Fruit fly (Drosophila melanogaster) whole organism, embryonic: ENCODE results near the gene Mf.

Experiments used
- Bgb ChIP-seq: fragments of 200-800 bp; sonication (Bioruptor generic); IDR thresholded peaks from 2 replicates; pipeline ENCODE4 v1.3.6; 2022; ENCODE audit warnings: missing biosample characterization, missing genetic modification characterization; ENCODE audit not compliant: partially characterized antibody
- C15 ChIP-seq: fragments of 200-800 bp; sonication (Bioruptor generic); IDR thresholded peaks from 3 replicates; pipeline ENCODE4 v1.3.6; 2022; ENCODE audit warnings: missing biosample characterization, missing genetic modification characterization
- CG12391 ChIP-seq: fragments of 200-800 bp; sonication (Bioruptor generic); optimal IDR thresholded peaks from 3 replicates; lab custom pipeline; 2018; ENCODE audit warnings: missing biosample characterization, mild to moderate bottlenecking, missing genetic modification characterization, moderate library complexity
- CG12942 ChIP-seq: fragments of 200-800 bp; sonication (Bioruptor generic); optimal IDR thresholded peaks from 3 replicates; lab custom pipeline; 2016; ENCODE audit warnings: missing biosample characterization, missing genetic modification characterization
- CG14667 ChIP-seq: fragments of 200-800 bp; sonication (Bioruptor generic); IDR thresholded peaks from 2 replicates; pipeline ENCODE4 v1.3.6; 2022; ENCODE audit warnings: missing biosample characterization, missing genetic modification characterization
- CG15269 ChIP-seq: fragments of 200-800 bp; sonication (Bioruptor generic); optimal IDR thresholded peaks from 2 replicates; lab custom pipeline; 2018; ENCODE audit warnings: missing biosample characterization, mild to moderate bottlenecking, missing genetic modification characterization, moderate library complexity
- CG16863 ChIP-seq: fragments of 200-800 bp; sonication (Bioruptor generic); optimal IDR thresholded peaks from 3 replicates; lab custom pipeline; 2016; ENCODE audit warnings: missing biosample characterization, missing genetic modification characterization
- CG2129 ChIP-seq: fragments of 200-800 bp; sonication (Bioruptor generic); IDR thresholded peaks from 2 replicates; pipeline ENCODE4 v1.3.6; 2022; ENCODE audit warnings: missing biosample characterization, missing genetic modification characterization; ENCODE audit not compliant: partially characterized antibody
- CG31441 ChIP-seq: fragments of 200-800 bp; sonication (Bioruptor generic); IDR thresholded peaks from 2 replicates; pipeline ENCODE4 v1.3.6; 2022; ENCODE audit warnings: missing biosample characterization, missing genetic modification characterization
- CG32767 ChIP-seq: fragments of 200-800 bp; sonication (Bioruptor generic); IDR thresholded peaks from 2 replicates; pipeline ENCODE4 v1.3.6; 2022; ENCODE audit warnings: missing biosample characterization, missing genetic modification characterization
- CG32772 ChIP-seq: fragments of 200-800 bp; sonication (Bioruptor generic); IDR thresholded peaks from 2 replicates; pipeline ENCODE4 v1.3.6; 2022; ENCODE audit warnings: missing biosample characterization, missing genetic modification characterization
- CG6654 ChIP-seq: fragments of 200-800 bp; sonication (Bioruptor generic); optimal IDR thresholded peaks from 2 replicates; lab custom pipeline; 2017; ENCODE audit warnings: missing biosample characterization, mild to moderate bottlenecking, missing genetic modification characterization
- CG7928 ChIP-seq: fragments of 200-800 bp; sonication (Bioruptor generic); optimal IDR thresholded peaks from 2 replicates; lab custom pipeline; 2017; ENCODE audit warnings: missing biosample characterization, mild to moderate bottlenecking, missing genetic modification characterization
- CG8388 ChIP-seq: fragments of 200-800 bp; sonication (Bioruptor generic); optimal IDR thresholded peaks from 2 replicates; lab custom pipeline; 2019; ENCODE audit warnings: missing biosample characterization, mild to moderate bottlenecking, missing genetic modification characterization, moderate library complexity
- CG8478 ChIP-seq: fragments of >200 bp; optimal IDR thresholded peaks from 2 replicates; lab custom pipeline; 2018
- CG8765 ChIP-seq: fragments of 200-800 bp; sonication (Bioruptor generic); IDR thresholded peaks from 2 replicates; pipeline ENCODE4 v1.3.6; 2022; ENCODE audit warnings: missing biosample characterization, missing genetic modification characterization
- CG8944 ChIP-seq: fragments of 200-800 bp; sonication (Bioruptor generic); optimal IDR thresholded peaks from 3 replicates; lab custom pipeline; 2016; ENCODE audit warnings: missing biosample characterization, missing genetic modification characterization
- CHES-1-like ChIP-seq: fragments of 200-800 bp; sonication (Bioruptor generic); optimal IDR thresholded peaks from 2 replicates; lab custom pipeline; 2016; ENCODE audit warnings: missing biosample characterization, missing genetic modification characterization
- CrebB ChIP-seq: fragments of 200-800 bp; sonication (Bioruptor generic); optimal IDR thresholded peaks from 3 replicates; lab custom pipeline; 2018; ENCODE audit warnings: missing biosample characterization, mild to moderate bottlenecking, missing genetic modification characterization
- D19A ChIP-seq: fragments of 200-800 bp; optimal IDR thresholded peaks from 3 replicates; lab custom pipeline; 2019; ENCODE audit warnings: missing biosample characterization, mild to moderate bottlenecking, missing genetic modification characterization, moderate library complexity
- Deaf1 ChIP-seq: fragments of 200-800 bp; optimal IDR thresholded peaks from 3 replicates; lab custom pipeline; 2019; ENCODE audit warnings: missing biosample characterization, mild to moderate bottlenecking, missing genetic modification characterization, moderate library complexity
- E2f2 ChIP-seq: fragments of 200-800 bp; sonication (Bioruptor generic); IDR thresholded peaks from 2 replicates; pipeline ENCODE4 v1.3.6; 2022; ENCODE audit warnings: missing biosample characterization, missing genetic modification characterization
- Fer3 ChIP-seq: fragments of 200-800 bp; sonication (Bioruptor generic); optimal IDR thresholded peaks from 2 replicates; lab custom pipeline; 2018; ENCODE audit warnings: missing biosample characterization, mild to moderate bottlenecking, missing genetic modification characterization, moderate library complexity
- GATAe ChIP-seq: fragments of 200-800 bp; sonication (Bioruptor generic); conservative IDR thresholded peaks from 2 replicates; pipeline ENCODE4 v1.3.6; 2022; ENCODE audit warnings: missing biosample characterization, missing genetic modification characterization
- HLH54F ChIP-seq: fragments of 200-800 bp; sonication (Bioruptor generic); optimal IDR thresholded peaks from 3 replicates; lab custom pipeline; 2016; ENCODE audit warnings: missing biosample characterization, missing genetic modification characterization
- Hey ChIP-seq: fragments of 200-800 bp; sonication (Bioruptor generic); optimal IDR thresholded peaks from 3 replicates; lab custom pipeline; 2018; ENCODE audit warnings: missing biosample characterization, mild to moderate bottlenecking, missing genetic modification characterization
- Med ChIP-seq: fragments of 200-800 bp; sonication (Bioruptor generic); peaks from one replicate; lab custom pipeline; 2016; ENCODE audit warnings: missing biosample characterization, missing genetic modification characterization, mild to moderate bottlenecking, inconsistent platforms, moderate library complexity
- Oli ChIP-seq: fragments of 200-800 bp; sonication (Bioruptor generic); optimal IDR thresholded peaks from 2 replicates; lab custom pipeline; 2018; ENCODE audit warnings: missing biosample characterization, mild to moderate bottlenecking, missing genetic modification characterization, moderate library complexity
- PHDP ChIP-seq: fragments of 200-800 bp; sonication (Bioruptor generic); optimal IDR thresholded peaks from 3 replicates; lab custom pipeline; 2018; ENCODE audit warnings: missing biosample characterization, mild to moderate bottlenecking, missing genetic modification characterization, moderate library complexity
- Usf ChIP-seq: fragments of 200-800 bp; sonication (Bioruptor generic); optimal IDR thresholded peaks from 2 replicates; lab custom pipeline; 2017; ENCODE audit warnings: missing genotype, missing biosample characterization, missing genetic modification characterization
- Vsx1 ChIP-seq: fragments of 200-800 bp; sonication (Bioruptor generic); optimal IDR thresholded peaks from 2 replicates; lab custom pipeline; 2017; ENCODE audit warnings: missing biosample characterization, mild to moderate bottlenecking, missing genetic modification characterization, missing genetic modification reagents
- az2 ChIP-seq: fragments of 200-800 bp; sonication (Bioruptor generic); optimal IDR thresholded peaks from 3 replicates; lab custom pipeline; 2016; ENCODE audit warnings: missing biosample characterization, missing genetic modification characterization
- corto ChIP-seq: fragments of 200-800 bp; sonication (Bioruptor generic); optimal IDR thresholded peaks from 2 replicates; lab custom pipeline; 2016; ENCODE audit warnings: missing biosample characterization, mild to moderate bottlenecking, missing genetic modification characterization, moderate library complexity
- cwo ChIP-seq: fragments of 200-800 bp; sonication (Bioruptor generic); optimal IDR thresholded peaks from 3 replicates; lab custom pipeline; 2017; ENCODE audit warnings: missing biosample characterization, missing genetic modification characterization, mild to moderate bottlenecking, moderate library complexity, missing genetic modification reagents
- dan ChIP-seq: fragments of 200-800 bp; sonication (Bioruptor generic); IDR thresholded peaks from 2 replicates; pipeline ENCODE4 v1.3.6; 2022; ENCODE audit warnings: missing biosample characterization, missing genetic modification characterization
- disco-r ChIP-seq: fragments of 200-800 bp; sonication (Bioruptor generic); optimal IDR thresholded peaks from 2 replicates; lab custom pipeline; 2016; ENCODE audit warnings: missing biosample characterization, missing genetic modification characterization
- dmrt99B ChIP-seq: fragments of 200-800 bp; sonication (Bioruptor generic); optimal IDR thresholded peaks from 2 replicates; lab custom pipeline; 2018; ENCODE audit warnings: missing biosample characterization, mild to moderate bottlenecking, missing genetic modification characterization, moderate library complexity
- dysf ChIP-seq: fragments of 200-800 bp; sonication (Bioruptor generic); IDR thresholded peaks from 3 replicates; pipeline ENCODE4 v1.3.6; 2022; ENCODE audit warnings: missing biosample characterization, missing genetic modification characterization
- fd3F ChIP-seq: fragments of 200-800 bp; sonication (Bioruptor generic); optimal IDR thresholded peaks from 2 replicates; lab custom pipeline; 2018; ENCODE audit warnings: missing biosample characterization, mild to moderate bottlenecking, missing genetic modification characterization, moderate library complexity
- fd64A ChIP-seq: fragments of 200-800 bp; sonication (Bioruptor generic); optimal IDR thresholded peaks from 3 replicates; lab custom pipeline; 2018; ENCODE audit warnings: missing biosample characterization, mild to moderate bottlenecking, missing genetic modification characterization
- gcm ChIP-seq: fragments of 200-800 bp; sonication (Bioruptor generic); optimal IDR thresholded peaks from 2 replicates; lab custom pipeline; 2019; ENCODE audit warnings: missing biosample characterization, mild to moderate bottlenecking, missing genetic modification characterization, moderate library complexity
- gfzf ChIP-seq: fragments of 200-800 bp; sonication (Bioruptor generic); optimal IDR thresholded peaks from 2 replicates; lab custom pipeline; 2016; ENCODE audit warnings: missing biosample characterization, mild to moderate bottlenecking, missing genetic modification characterization, moderate library complexity
- gro ChIP-seq: fragments of 200-800 bp; sonication (Bioruptor generic); optimal IDR thresholded peaks from 2 replicates; lab custom pipeline; 2016; ENCODE audit warnings: missing biosample characterization, missing genetic modification characterization
- hth ChIP-seq: fragments of >200 bp; optimal IDR thresholded peaks from 2 replicates; lab custom pipeline; 2017; ENCODE audit warnings: inconsistent platforms
- nerfin-2 ChIP-seq: fragments of 200-800 bp; sonication (Bioruptor generic); IDR thresholded peaks from 2 replicates; pipeline ENCODE4 v1.3.6; 2022; ENCODE audit warnings: missing biosample characterization, missing genetic modification characterization; ENCODE audit not compliant: partially characterized antibody
- pb ChIP-seq: fragments of 200-800 bp; sonication (Bioruptor generic); optimal IDR thresholded peaks from 3 replicates; lab custom pipeline; 2016; ENCODE audit warnings: missing biosample characterization, missing genetic modification characterization
- salm ChIP-seq: fragments of 200-800 bp; sonication (Bioruptor generic); optimal IDR thresholded peaks from 2 replicates; lab custom pipeline; 2018; ENCODE audit warnings: missing biosample characterization, mild to moderate bottlenecking, missing genetic modification characterization
- shn ChIP-seq: fragments of 200-800 bp; sonication (Bioruptor generic); optimal IDR thresholded peaks from 3 replicates; lab custom pipeline; 2016; ENCODE audit warnings: missing biosample characterization, missing genetic modification characterization
- wek ChIP-seq: fragments of 200-800 bp; sonication (Bioruptor generic); optimal IDR thresholded peaks from 3 replicates; lab custom pipeline; 2018; ENCODE audit warnings: missing biosample characterization, mild to moderate bottlenecking, missing genetic modification characterization, moderate library complexity
- zfh2 ChIP-seq: fragments of 200-800 bp; sonication (Bioruptor generic); optimal IDR thresholded peaks from 2 replicates; lab custom pipeline; 2016; ENCODE audit warnings: missing biosample characterization, missing genetic modification characterization

The Mf gene

dm6 chr3R:15139010-15139815 lies 42.1 kb downstream of the Mf start (continued):
- TF ChIP-seq CG32767 (GFP tag; lab: Robert Waterston, UW): no peak
- 0 out of 3 replicates have a peak, but pooled peaks have one; percentile 21 for TF ChIP-seq dysf (GFP tag; lab: Robert Waterston, UW)
- TF ChIP-seq CG14667: no peak
- no peak for TF ChIP-seq CG2129 (GFP tag; lab: Robert Waterston, UW)
- no peak for TF ChIP-seq CG7928
- no peak for TF ChIP-seq Bgb (GFP tag; lab: Robert Waterston, UW)
- TF ChIP-seq Fer3 (tag; lab: Kevin White, UChicago): no peak
- TF ChIP-seq hth (lab: Kevin White, UChicago): no peak
- peak; percentile 44 for TF ChIP-seq dmrt99B
- TF ChIP-seq E2f2 (GFP tag; lab: Robert Waterston, UW): no peak
- TF ChIP-seq GATAe: peak; percentile 92
- peak; percentile 21 for TF ChIP-seq zfh2 (GFP tag; lab: Kevin White, UChicago)
- no peak for TF ChIP-seq gfzf (GFP tag; lab: Kevin White, UChicago)
- peak; percentile 56 for TF ChIP-seq CG12391 (tag; lab: Kevin White, UChicago)
- peak; percentile 42 for TF ChIP-seq HLH54F (GFP tag; lab: Kevin White, UChicago)
- peak; percentile 12 for TF ChIP-seq CG16863 (GFP tag; lab: Kevin White, UChicago)
- TF ChIP-seq PHDP (tag; lab: Kevin White, UChicago): peak; percentile 32
- no peak for TF ChIP-seq CG8478 (lab: Kevin White, UChicago)
- peak; percentile 61 for TF ChIP-seq Med (GFP tag; lab: Kevin White, UChicago)
- peak; percentile 23 for TF ChIP-seq az2 (GFP tag; lab: Kevin White, UChicago)
- no peak for TF ChIP-seq pb (GFP tag; lab: Kevin White, UChicago)
- TF ChIP-seq CG8765: no peak
- TF ChIP-seq CG8944 (GFP tag; lab: Kevin White, UChicago): no peak
- TF ChIP-seq Hey (tag; lab: Kevin White, UChicago): no peak
- TF ChIP-seq CG32772 (GFP tag; lab: Robert Waterston, UW): no peak
- TF ChIP-seq CG12942 (GFP tag; lab: Kevin White, UChicago): no peak
- no peak for TF ChIP-seq CrebB (tag; lab: Kevin White, UChicago)
- no peak for TF ChIP-seq dan (GFP tag; lab: Robert Waterston, UW)
- TF ChIP-seq Deaf1 (tag; lab: Kevin White, UChicago): no peak
- TF ChIP-seq Vsx1 (GFP tag; lab: Kevin White, UChicago): peak; percentile 77
- TF ChIP-seq gro (GFP tag; lab: Kevin White, UChicago): no peak
- no peak for TF ChIP-seq Usf (GFP tag; lab: Kevin White, UChicago)
- TF ChIP-seq CG6654: no peak
- TF ChIP-seq CG31441: 0 out of 2 replicates have a peak, but pooled peaks have one; percentile 35
- TF ChIP-seq wek (GFP tag; lab: Kevin White, UChicago): no peak
- peak; percentile 65 for TF ChIP-seq Oli (tag; lab: Kevin White, UChicago)
- no peak for TF ChIP-seq gcm (GFP tag; lab: Kevin White, UChicago)
- peak; percentile 31 for TF ChIP-seq shn (GFP tag; lab: Kevin White, UChicago)
- no peak for TF ChIP-seq fd64A (GFP tag; lab: Kevin White, UChicago)
- TF ChIP-seq CG15269 (tag; lab: Kevin White, UChicago): peak; percentile 44
- no peak for TF ChIP-seq salm
- no peak for TF ChIP-seq corto (GFP tag; lab: Kevin White, UChicago)
- TF ChIP-seq CHES-1-like (GFP tag; lab: Kevin White, UChicago): peak; percentile 21
- TF ChIP-seq D19A (tag; lab: Kevin White, UChicago): peak; percentile 69
- no peak for TF ChIP-seq cwo (GFP tag; lab: Kevin White, UChicago)
- TF ChIP-seq fd3F: peak; percentile 9
- no peak for TF ChIP-seq disco-r (GFP tag; lab: Kevin White, UChicago)
- no peak for TF ChIP-seq C15
- TF ChIP-seq nerfin-2: no peak
- peak; percentile 95 for TF ChIP-seq CG8388 (GFP tag; lab: Kevin White, UChicago)
